Fruit fly (Drosophila melanogaster) whole organism, embryonic: ENCODE results near the gene LIMK1.

Source experiments
- Ada2b ChIP-seq: fragments of 200-800 bp; sonication (Bioruptor generic); IDR thresholded peaks from 2 replicates; pipeline ENCODE4 v1.3.6; 2022; ENCODE audit warnings: missing biosample characterization, missing genetic modification characterization
- CG12155 ChIP-seq: fragments of 200-800 bp; sonication (Bioruptor generic); optimal IDR thresholded peaks from 3 replicates; lab custom pipeline; 2016; ENCODE audit warnings: missing biosample characterization, missing genetic modification characterization
- CG12391 ChIP-seq: fragments of 200-800 bp; sonication (Bioruptor generic); optimal IDR thresholded peaks from 3 replicates; lab custom pipeline; 2018; ENCODE audit warnings: missing biosample characterization, mild to moderate bottlenecking, missing genetic modification characterization, moderate library complexity
- CG12769 ChIP-seq: fragments of 200-800 bp; sonication (Bioruptor generic); optimal IDR thresholded peaks from 2 replicates; lab custom pipeline; 2019; ENCODE audit warnings: missing biosample characterization, mild to moderate bottlenecking, missing genetic modification characterization, moderate library complexity
- CG1529 ChIP-seq: fragments of 200-800 bp; sonication (Bioruptor generic); optimal IDR thresholded peaks from 3 replicates; lab custom pipeline; 2018; ENCODE audit warnings: missing biosample characterization, missing genetic modification characterization
- CG17186 ChIP-seq: fragments of 200-800 bp; sonication (Bioruptor generic); optimal IDR thresholded peaks from 3 replicates; lab custom pipeline; 2017; ENCODE audit warnings: missing biosample characterization, missing genetic modification reagents, missing genetic modification characterization
- CG2116 ChIP-seq: fragments of 200-800 bp; sonication (Bioruptor generic); optimal IDR thresholded peaks from 3 replicates; lab custom pipeline; 2018; ENCODE audit warnings: missing biosample characterization, mild to moderate bottlenecking, missing genetic modification characterization
- CG2129 ChIP-seq: fragments of 200-800 bp; sonication (Bioruptor generic); IDR thresholded peaks from 2 replicates; pipeline ENCODE4 v1.3.6; 2022; ENCODE audit warnings: missing biosample characterization, missing genetic modification characterization; ENCODE audit not compliant: partially characterized antibody
- CG2199 ChIP-seq: fragments of 200-800 bp; sonication (Bioruptor generic); IDR thresholded peaks from 3 replicates; pipeline ENCODE4 v1.3.6; 2022; ENCODE audit warnings: missing biosample characterization, missing genetic modification characterization
- CG2678 ChIP-seq: fragments of 200-800 bp; sonication (Bioruptor generic); optimal IDR thresholded peaks from 3 replicates; lab custom pipeline; 2019; ENCODE audit warnings: missing biosample characterization, mild to moderate bottlenecking, missing genetic modification characterization, moderate library complexity
- CG2875 ChIP-seq: fragments of 200-800 bp; sonication (Bioruptor generic); optimal IDR thresholded peaks from 2 replicates; lab custom pipeline; 2017; ENCODE audit warnings: missing biosample characterization, mild to moderate bottlenecking, missing genetic modification characterization, missing genetic modification reagents
- CG3407 ChIP-seq: fragments of 200-800 bp; sonication (Bioruptor generic); optimal IDR thresholded peaks from 2 replicates; lab custom pipeline; 2018; ENCODE audit warnings: missing biosample characterization, mild to moderate bottlenecking, missing genetic modification characterization
- CG43689 ChIP-seq: fragments of 200-800 bp; sonication (Bioruptor generic); IDR thresholded peaks from 2 replicates; pipeline ENCODE4 v1.3.6; 2022; ENCODE audit warnings: missing biosample characterization, missing genetic modification characterization
- CG4730 ChIP-seq: fragments of 200-800 bp; sonication (Bioruptor generic); IDR thresholded peaks from 2 replicates; pipeline ENCODE4 v1.3.6; 2022; ENCODE audit warnings: missing biosample characterization, missing genetic modification characterization
- Dbx ChIP-seq: fragments of 200-800 bp; sonication (Bioruptor generic); IDR thresholded peaks from 3 replicates; pipeline ENCODE4 v1.3.6; 2022; ENCODE audit warnings: missing biosample characterization, missing genetic modification characterization
- GATAe ChIP-seq: fragments of 200-800 bp; sonication (Bioruptor generic); conservative IDR thresholded peaks from 2 replicates; pipeline ENCODE4 v1.3.6; 2022; ENCODE audit warnings: missing biosample characterization, missing genetic modification characterization
- HLH4C ChIP-seq: fragments of 200-800 bp; sonication (Bioruptor generic); IDR thresholded peaks from 3 replicates; pipeline ENCODE4 v1.3.6; 2022; ENCODE audit warnings: missing biosample characterization, missing genetic modification characterization; ENCODE audit not compliant: partially characterized antibody
- Hey ChIP-seq: fragments of 200-800 bp; sonication (Bioruptor generic); optimal IDR thresholded peaks from 3 replicates; lab custom pipeline; 2018; ENCODE audit warnings: missing biosample characterization, mild to moderate bottlenecking, missing genetic modification characterization
- HmgZ ChIP-seq: fragments of 200-800 bp; sonication (Bioruptor generic); optimal IDR thresholded peaks from 2 replicates; lab custom pipeline; 2018; ENCODE audit warnings: missing biosample characterization, mild to moderate bottlenecking, missing genetic modification characterization
- Lpt ChIP-seq: fragments of >200 bp; optimal IDR thresholded peaks from 2 replicates; lab custom pipeline; 2018; ENCODE audit warnings: missing biosample characterization, missing genetic modification characterization
- MBD-R2 ChIP-seq: fragments of 200-800 bp; sonication (Bioruptor generic); IDR thresholded peaks from 2 replicates; pipeline ENCODE4 v1.3.6; 2022; ENCODE audit warnings: missing biosample characterization, missing genetic modification characterization
- Mrtf ChIP-seq: fragments of 200-800 bp; sonication (Bioruptor generic); IDR thresholded peaks from 3 replicates; pipeline ENCODE4 v1.3.6; 2022; ENCODE audit warnings: missing biosample characterization, missing genetic modification characterization
- Pdp1 ChIP-seq, 2 experiments: fragments of 200-800 bp; sonication (Bioruptor generic); optimal IDR thresholded peaks; 3 replicates each; lab custom pipeline; 2016; ENCODE audit warnings: missing biosample characterization in 2 of 2, missing genetic modification characterization in 2 of 2, mild to moderate bottlenecking in 1 of 2, moderate library complexity in 1 of 2
- Ptx1 ChIP-seq: fragments of 200-800 bp; sonication (Bioruptor generic); IDR thresholded peaks from 2 replicates; pipeline ENCODE4 v1.3.6; 2022; ENCODE audit warnings: missing biosample characterization, missing genetic modification characterization
- Rfx ChIP-seq: fragments of 200-800 bp; sonication (Bioruptor generic); IDR thresholded peaks from 2 replicates; pipeline ENCODE4 v1.3.6; 2022; ENCODE audit warnings: missing biosample characterization, missing genetic modification characterization
- Sry-β ChIP-seq: fragments of 200-800 bp; sonication (Bioruptor generic); optimal IDR thresholded peaks from 2 replicates; lab custom pipeline; 2018; ENCODE audit warnings: missing biosample characterization, mild to moderate bottlenecking, missing genetic modification characterization, moderate library complexity
- Trl ChIP-seq, 3 experiments: fragments of >200 bp in 2 of 3; fragments of 200-800 bp in 1 of 3; sonication (Bioruptor generic) in 1 of 3; optimal IDR thresholded peaks; 2 replicates in 1 of 3; 3 replicates in 2 of 3; lab custom pipeline; 2016 to 2017; ENCODE audit warnings: missing biosample characterization in 1 of 3, missing genetic modification characterization in 1 of 3
- Usf ChIP-seq: fragments of 200-800 bp; sonication (Bioruptor generic); optimal IDR thresholded peaks from 2 replicates; lab custom pipeline; 2017; ENCODE audit warnings: missing genotype, missing biosample characterization, missing genetic modification characterization
- Xbp1 ChIP-seq: fragments of 200-800 bp; sonication (Bioruptor generic); optimal IDR thresholded peaks from 3 replicates; lab custom pipeline; 2016; ENCODE audit warnings: missing biosample characterization, mild to moderate bottlenecking, missing genetic modification characterization
- chinmo ChIP-seq: fragments of 200-800 bp; sonication (Bioruptor generic); IDR thresholded peaks from 4 replicates; pipeline ENCODE4 v1.3.6; 2022; ENCODE audit warnings: missing biosample characterization, missing genetic modification characterization; ENCODE audit not compliant: partially characterized antibody
- crc ChIP-seq: fragments of 200-800 bp; sonication (Bioruptor generic); optimal IDR thresholded peaks from 2 replicates; lab custom pipeline; 2016; ENCODE audit warnings: missing biosample characterization, missing genetic modification characterization
- cwo ChIP-seq: fragments of 200-800 bp; sonication (Bioruptor generic); optimal IDR thresholded peaks from 3 replicates; lab custom pipeline; 2017; ENCODE audit warnings: missing biosample characterization, missing genetic modification characterization, mild to moderate bottlenecking, moderate library complexity, missing genetic modification reagents
- esg ChIP-seq: fragments of 200-800 bp; sonication (Bioruptor generic); conservative IDR thresholded peaks from 2 replicates; pipeline ENCODE4 v1.3.6; 2022; ENCODE audit warnings: missing biosample characterization, missing genetic modification characterization
- exex ChIP-seq: fragments of 200-800 bp; sonication (Bioruptor generic); optimal IDR thresholded peaks from 4 replicates; lab custom pipeline; 2018; ENCODE audit warnings: missing biosample characterization, mild to moderate bottlenecking, missing genetic modification characterization, moderate library complexity
- fru ChIP-seq: fragments of >200 bp; optimal IDR thresholded peaks from 2 replicates; lab custom pipeline; 2017
- gcm ChIP-seq: fragments of 200-800 bp; sonication (Bioruptor generic); optimal IDR thresholded peaks from 2 replicates; lab custom pipeline; 2019; ENCODE audit warnings: missing biosample characterization, mild to moderate bottlenecking, missing genetic modification characterization, moderate library complexity
- grn ChIP-seq: fragments of 200-800 bp; sonication (Bioruptor generic); optimal IDR thresholded peaks from 3 replicates; lab custom pipeline; 2017; ENCODE audit warnings: missing biosample characterization, missing genetic modification characterization
- gsb ChIP-seq: fragments of 200-800 bp; sonication (Bioruptor generic); IDR thresholded peaks from 2 replicates; pipeline ENCODE4 v1.3.6; 2022; ENCODE audit warnings: missing biosample characterization, missing genetic modification characterization
- lbe ChIP-seq: fragments of 200-800 bp; sonication (Bioruptor generic); optimal IDR thresholded peaks from 2 replicates; lab custom pipeline; 2016; ENCODE audit warnings: missing biosample characterization, mild to moderate bottlenecking, missing genetic modification characterization
- maf-S ChIP-seq: fragments of 200-800 bp; sonication (Bioruptor generic); optimal IDR thresholded peaks from 2 replicates; lab custom pipeline; 2016; ENCODE audit warnings: missing biosample characterization, missing genetic modification characterization
- mirr ChIP-seq: fragments of 200-800 bp; sonication (Bioruptor generic); optimal IDR thresholded peaks from 3 replicates; lab custom pipeline; 2018; ENCODE audit warnings: missing biosample characterization, mild to moderate bottlenecking, missing genetic modification characterization
- mld ChIP-seq: fragments of 200-800 bp; sonication (Bioruptor generic); IDR thresholded peaks from 3 replicates; pipeline ENCODE4 v1.3.6; 2022; ENCODE audit warnings: missing biosample characterization, missing genetic modification characterization; ENCODE audit not compliant: partially characterized antibody
- scrt ChIP-seq: fragments of 200-800 bp; sonication (Bioruptor generic); optimal IDR thresholded peaks from 2 replicates; lab custom pipeline; 2018; ENCODE audit warnings: missing biosample characterization, mild to moderate bottlenecking, missing genetic modification characterization, moderate library complexity
- sens ChIP-seq: fragments of 200-800 bp; sonication (Bioruptor generic); peaks from one replicate; lab custom pipeline; 2016; ENCODE audit warnings: missing biosample characterization, missing genetic modification characterization
- so ChIP-seq: fragments of 200-800 bp; sonication (Bioruptor generic); IDR thresholded peaks from 3 replicates; pipeline ENCODE4 v1.3.6; 2022; ENCODE audit warnings: missing biosample characterization, missing genetic modification characterization
- sug ChIP-seq: fragments of 200-800 bp; optimal IDR thresholded peaks from 2 replicates; lab custom pipeline; 2019; ENCODE audit warnings: missing biosample characterization, mild to moderate bottlenecking, missing genetic modification characterization, moderate library complexity

The LIMK1 gene

DNA sequence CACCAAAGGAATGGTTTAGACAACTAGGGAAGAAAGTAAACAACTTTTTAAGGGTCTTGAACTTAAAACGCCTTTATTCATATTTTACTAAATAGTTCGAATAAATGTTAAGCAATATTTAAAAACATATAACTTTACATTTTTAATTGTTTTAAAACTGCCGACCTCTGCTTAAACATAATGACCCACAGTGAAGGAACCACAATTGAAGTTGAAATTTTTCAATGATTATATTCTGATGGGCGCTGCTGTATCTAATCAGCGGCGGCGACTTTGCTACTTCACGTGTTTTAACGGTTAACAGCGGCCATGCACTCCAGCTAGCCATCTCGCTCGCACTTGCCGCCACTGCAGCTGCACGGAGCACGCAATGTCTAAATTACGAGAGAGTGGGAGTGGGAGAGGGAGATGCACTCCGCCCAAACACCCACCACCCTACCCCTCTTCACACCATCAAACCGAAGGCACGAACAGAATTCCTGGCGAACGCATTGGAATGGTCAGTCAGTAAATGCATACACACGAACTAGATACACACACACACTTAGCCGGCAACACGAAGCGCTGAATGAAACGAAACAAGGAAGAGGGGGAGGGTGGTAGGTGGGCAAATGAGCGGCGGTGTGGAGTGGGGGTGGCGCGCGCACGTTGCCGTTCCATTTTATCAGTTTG lies 13.2 kb downstream of the LIMK1 start (continued):
- TF ChIP-seq Dbx (GFP tag; lab: Robert Waterston, UW), result no peak
- no peak for TF ChIP-seq fru (lab: Kevin White, UChicago)
- TF ChIP-seq CG2875 (GFP tag; lab: Kevin White, UChicago), result peak; percentile 57
- TF ChIP-seq lbe (GFP tag; lab: Kevin White, UChicago), result no peak
- peak; percentile 78 for TF ChIP-seq cwo (GFP tag; lab: Kevin White, UChicago)
- TF ChIP-seq Trl (optimal IDR thresholded peaks at IDR 0.05; lab: Kevin White, UChicago), result no peak
- no peak for TF ChIP-seq Trl (GFP tag; optimal IDR thresholded peaks at IDR 0.05; lab: Kevin White, UChicago)
- TF ChIP-seq Xbp1 (GFP tag; lab: Kevin White, UChicago), result peak; percentile 53
- TF ChIP-seq, all 482 proteins: peak for 214

dm6 chrX:12578328-12578700 lies 13.7 kb downstream of the LIMK1 start:
- no peak for TF ChIP-seq Usf (GFP tag; lab: Kevin White, UChicago)
- TF ChIP-seq HmgZ, result peak; percentile 22
- no peak for TF ChIP-seq gsb (GFP tag; lab: Robert Waterston, UW)
- peak; percentile 83 for TF ChIP-seq exex (tag; lab: Kevin White, UChicago)
- TF ChIP-seq CG17186 (GFP tag; lab: Kevin White, UChicago), result no peak
- peak in 1 of 2 experiments; percentile 37 for TF ChIP-seq Pdp1 (GFP tag; optimal IDR thresholded peaks at IDR 0.05; lab: Kevin White, UChicago)
- TF ChIP-seq mirr (GFP tag; lab: Kevin White, UChicago), result peak; percentile 88
- TF ChIP-seq CG2199 (GFP tag; lab: Robert Waterston, UW), result 0 out of 3 replicates have a peak, but pooled peaks have one; percentile 39
- peak; percentile 85 for TF ChIP-seq grn
- TF ChIP-seq sug (tag; lab: Kevin White, UChicago), result peak; percentile 70
- peak; percentile 8 for TF ChIP-seq Hey (tag; lab: Kevin White, UChicago)
- no peak for TF ChIP-seq CG12155 (GFP tag; lab: Kevin White, UChicago)
- peak; percentile 77 for TF ChIP-seq GATAe
- TF ChIP-seq, all 482 proteins: peak for 9

- peak; percentile 78 for TF ChIP-seq sens
- no peak for TF ChIP-seq CG1529
- 0 out of 4 replicates have a peak, but pooled peaks have one; percentile 20 for TF ChIP-seq chinmo (GFP tag; lab: Robert Waterston, UW)
- TF ChIP-seq CG12391 (tag; lab: Kevin White, UChicago), result no peak
- no peak for TF ChIP-seq Mrtf (GFP tag; lab: Robert Waterston, UW)
- TF ChIP-seq Ptx1 (GFP tag; lab: Robert Waterston, UW), result 0 out of 2 replicates have a peak, but pooled peaks have one; percentile 26
- TF ChIP-seq MBD-R2 (GFP tag; lab: Robert Waterston, UW), result no peak
- no peak for TF ChIP-seq Ada2b (GFP tag; lab: Robert Waterston, UW)
- no peak for TF ChIP-seq CG2678 (tag; lab: Kevin White, UChicago)
- TF ChIP-seq HLH4C (GFP tag; lab: Robert Waterston, UW), result no peak
- TF ChIP-seq Sry-β (GFP tag; lab: Kevin White, UChicago), result no peak
- no peak for TF ChIP-seq Lpt
- TF ChIP-seq so (GFP tag; lab: Robert Waterston, UW), result 0 out of 3 replicates have a peak, but pooled peaks have one; percentile 19
- TF ChIP-seq CG43689 (GFP tag; lab: Robert Waterston, UW), result no peak
- peak; percentile 92 for TF ChIP-seq GATAe
- TF ChIP-seq maf-S (GFP tag; lab: Kevin White, UChicago), result no peak
- peak; percentile 57 for TF ChIP-seq grn
- no peak for TF ChIP-seq crc (GFP tag; lab: Kevin White, UChicago)
- no peak for TF ChIP-seq CG4730 (GFP tag; lab: Robert Waterston, UW)
- TF ChIP-seq esg (GFP tag; lab: Robert Waterston, UW), result no peak
- peak; percentile 63 for TF ChIP-seq mirr (GFP tag; lab: Kevin White, UChicago)
- TF ChIP-seq CG12769 (tag; lab: Kevin White, UChicago), result peak; percentile 36
- no peak for TF ChIP-seq mld (GFP tag; lab: Robert Waterston, UW)
- no peak for TF ChIP-seq scrt
- no peak for TF ChIP-seq CG2129 (GFP tag; lab: Robert Waterston, UW)
- TF ChIP-seq gcm (GFP tag; lab: Kevin White, UChicago), result no peak
- peak; percentile 5 for TF ChIP-seq CG3407 (GFP tag; lab: Kevin White, UChicago)
- TF ChIP-seq CG2116 (GFP tag; lab: Kevin White, UChicago), result no peak
- TF ChIP-seq Rfx (GFP tag; lab: Robert Waterston, UW), result no peak
These were observed 14.3 kb downstream of the LIMK1 start for dm6 chrX:12577722-12578121.
